Comparison of ENCODE assay signal across 6 worm cellular contexts in genomic region chrIV:15929831-15930230, ce11.
TF ChIP-seq lines count a peak whose summit lies in the region.

No protein-coding gene starts in this region.

TF ChIP-seq in whole organism, L1 larva, 84 proteins besides CTCF, POLR2A, EP300 and RAD21 (continues in another document):
- TF ChIP-seq ces-1 (GFP tag; optimal IDR thresholded peaks at IDR 0.05; lab: Kevin White, UChicago) (no peak), unc-98 (GFP tag; IDR thresholded peaks at IDR 0.05; lab: Robert Waterston, UW) (no peak), C16A3.4 (tag; optimal IDR thresholded peaks at IDR 0.05; lab: Kevin White, UChicago) (no peak), ztf-4 (tag; optimal IDR thresholded peaks at IDR 0.05; lab: Kevin White, UChicago) (no peak), nhr-237 (tag; optimal IDR thresholded peaks at IDR 0.05; lab: Kevin White, UChicago) (no peak), nhr-76 (tag; optimal IDR thresholded peaks at IDR 0.05; lab: Kevin White, UChicago) (no peak), vab-15 (tag; optimal IDR thresholded peaks at IDR 0.05; lab: Kevin White, UChicago) (no peak), ets-5 (GFP tag; IDR thresholded peaks at IDR 0.05; lab: Robert Waterston, UW) (no peak), alr-1 (tag; optimal IDR thresholded peaks at IDR 0.05; lab: Kevin White, UChicago; ENCODE audit: borderline replicate concordance) (no peak), mab-9 (GFP tag; IDR thresholded peaks at IDR 0.05; lab: Robert Waterston, UW) (no peak), fkh-4 (tag; optimal IDR thresholded peaks at IDR 0.05; lab: Kevin White, UChicago; ENCODE audit: borderline replicate concordance) (no peak), C04F5.9 (tag; optimal IDR thresholded peaks at IDR 0.05; lab: Kevin White, UChicago) (no peak), isw-1 (GFP tag; IDR thresholded peaks at IDR 0.05; lab: Robert Waterston, UW) (no peak), ama-1 (optimal IDR thresholded peaks at IDR 0.05; lab: Kevin White, UChicago) (no peak), mef-2 (tag; optimal IDR thresholded peaks at IDR 0.05; lab: Kevin White, UChicago) (no peak), dsc-1 (tag; optimal IDR thresholded peaks at IDR 0.05; lab: Kevin White, UChicago) (no peak)

TF ChIP-seq in whole organism, L2 larva, 48 proteins besides CTCF, POLR2A, EP300 and RAD21:
- TF ChIP-seq nhr-129 (tag; optimal IDR thresholded peaks at IDR 0.05; lab: Kevin White, UChicago) (no peak), elt-1 (tag; optimal IDR thresholded peaks at IDR 0.05; lab: Kevin White, UChicago) (no peak), mdl-1 (tag; optimal IDR thresholded peaks at IDR 0.05; lab: Kevin White, UChicago) (no peak), skn-1 (tag; optimal IDR thresholded peaks at IDR 0.05; lab: Kevin White, UChicago) (peak; percentile 27), lin-11 (tag; optimal IDR thresholded peaks at IDR 0.05; lab: Kevin White, UChicago) (no peak), ceh-82 (tag; optimal IDR thresholded peaks at IDR 0.05; lab: Kevin White, UChicago) (no peak), gmeb-1 (tag; optimal IDR thresholded peaks at IDR 0.05; lab: Kevin White, UChicago) (peak; percentile 39), fos-1 (tag; optimal IDR thresholded peaks at IDR 0.05; lab: Kevin White, UChicago) (peak; percentile 82), crh-2 (tag; optimal IDR thresholded peaks at IDR 0.05; lab: Kevin White, UChicago) (peak; percentile 90)

TF ChIP-seq in whole organism, L3 larva, 47 proteins besides CTCF, POLR2A, EP300 and RAD21:
- TF ChIP-seq pqm-1 (tag; optimal IDR thresholded peaks at IDR 0.05; lab: Kevin White, UChicago) (peak; percentile 68), nhr-11 (tag; optimal IDR thresholded peaks at IDR 0.05; lab: Kevin White, UChicago) (no peak), nhr-25 (tag; optimal IDR thresholded peaks at IDR 0.05; lab: Kevin White, UChicago) (no peak), sea-2 (GFP tag; optimal IDR thresholded peaks at IDR 0.05; lab: Kevin White, UChicago) (no peak), elt-3 (tag; optimal IDR thresholded peaks at IDR 0.05; lab: Kevin White, UChicago) (peak in 1 of 3 experiments; percentile 25), skn-1 (tag; optimal IDR thresholded peaks at IDR 0.05; lab: Kevin White, UChicago) (peak; percentile 15), pha-4 (tag; optimal IDR thresholded peaks at IDR 0.05; lab: Kevin White, UChicago) (peak; percentile 15), elt-2 (tag; optimal IDR thresholded peaks at IDR 0.05; lab: Kevin White, UChicago) (peak; percentile 91)

TF ChIP-seq in whole organism, L4 larva, 104 proteins besides CTCF, POLR2A, EP300 and RAD21 (continues in another document):
- TF ChIP-seq attf-4 (tag; optimal IDR thresholded peaks at IDR 0.05; lab: Kevin White, UChicago) (no peak), snpc-1.2 (GFP tag; IDR thresholded peaks at IDR 0.05; lab: Robert Waterston, UW) (no peak), daf-8 (GFP tag; IDR thresholded peaks at IDR 0.05; lab: Robert Waterston, UW) (no peak), dpl-1 (GFP tag; optimal IDR thresholded peaks at IDR 0.05; lab: Kevin White, UChicago) (no peak), F37D6.2 (tag; optimal IDR thresholded peaks at IDR 0.05; lab: Kevin White, UChicago) (no peak), daf-16 (GFP tag; optimal IDR thresholded peaks at IDR 0.05; lab: Kevin White, UChicago) (peak in 1 of 2 experiments; percentile 43), daf-16 (tag; optimal IDR thresholded peaks at IDR 0.05; lab: Kevin White, UChicago) (peak; percentile 81), ztf-11 (tag; optimal IDR thresholded peaks at IDR 0.05; lab: Kevin White, UChicago) (no peak), nhr-42 (GFP tag; IDR thresholded peaks at IDR 0.05; lab: Robert Waterston, UW) (no peak), pqm-1 (tag; optimal IDR thresholded peaks at IDR 0.05; lab: Kevin White, UChicago) (peak; percentile 56), ztf-7 (tag; optimal IDR thresholded peaks at IDR 0.05; lab: Kevin White, UChicago) (no peak), fos-1 (tag; optimal IDR thresholded peaks at IDR 0.05; lab: Kevin White, UChicago) (no peak), lim-7 (GFP tag; IDR thresholded peaks at IDR 0.05; lab: Robert Waterston, UW) (no peak), lin-13 (GFP tag; optimal IDR thresholded peaks at IDR 0.05; lab: Kevin White, UChicago) (no peak), saeg-2 (GFP tag; IDR thresholded peaks at IDR 0.05; lab: Robert Waterston, UW) (no peak), mep-1 (tag; optimal IDR thresholded peaks at IDR 0.05; lab: Kevin White, UChicago) (no peak), unc-39 (tag; optimal IDR thresholded peaks at IDR 0.05; lab: Kevin White, UChicago) (no peak), unc-130 (GFP tag; optimal IDR thresholded peaks at IDR 0.05; lab: Kevin White, UChicago) (no peak), set-16 (GFP tag; IDR thresholded peaks at IDR 0.05; lab: Robert Waterston, UW) (no peak), unc-62 (GFP tag; optimal IDR thresholded peaks at IDR 0.05 in 1 of 2; lab: Kevin White, UChicago) (no peak), unc-62 (tag; optimal IDR thresholded peaks at IDR 0.05; lab: Kevin White, UChicago) (no peak), nhr-48 (tag; optimal IDR thresholded peaks at IDR 0.05; lab: Kevin White, UChicago) (peak; percentile 3), nhr-6 (tag; optimal IDR thresholded peaks at IDR 0.05; lab: Kevin White, UChicago) (no peak)

TF ChIP-seq in whole organism, late embryonic, 69 proteins besides CTCF, POLR2A, EP300 and RAD21:
- TF ChIP-seq pax-1 (tag; optimal IDR thresholded peaks at IDR 0.05; lab: Kevin White, UChicago) = no peak
- no peak for TF ChIP-seq ceh-6 (GFP tag; optimal IDR thresholded peaks at IDR 0.05; lab: Kevin White, UChicago)
- no peak for TF ChIP-seq nfya-1 (tag; optimal IDR thresholded peaks at IDR 0.05; lab: Kevin White, UChicago)
- peak; percentile 93 for TF ChIP-seq elt-2 (tag; optimal IDR thresholded peaks at IDR 0.05; lab: Kevin White, UChicago)
- TF ChIP-seq ceh-22 (tag; optimal IDR thresholded peaks at IDR 0.05; lab: Kevin White, UChicago) = no peak
- TF ChIP-seq fkh-6 (tag; optimal IDR thresholded peaks at IDR 0.05; lab: Kevin White, UChicago) = no peak
- TF ChIP-seq elt-4 (tag; optimal IDR thresholded peaks at IDR 0.05; lab: Kevin White, UChicago) = no peak
- no peak for TF ChIP-seq pha-2 (tag; optimal IDR thresholded peaks at IDR 0.05; lab: Kevin White, UChicago)

TF ChIP-seq in whole organism, young adult, 124 proteins besides CTCF, POLR2A, EP300 and RAD21:
- TF ChIP-seq cebp-1 (GFP tag; IDR thresholded peaks at IDR 0.05; lab: Robert Waterston, UW) = no peak
- TF ChIP-seq cebp-1 (tag; optimal IDR thresholded peaks at IDR 0.05; lab: Kevin White, UChicago) = no peak
- peak; percentile 67 to 84 for TF ChIP-seq let-607 (tag; optimal IDR thresholded peaks at IDR 0.05; lab: Kevin White, UChicago)
- no peak for TF ChIP-seq ztf-28 (GFP tag; IDR thresholded peaks at IDR 0.05; lab: Robert Waterston, UW)
- no peak for TF ChIP-seq lin-54 (GFP tag; optimal IDR thresholded peaks at IDR 0.05; lab: Kevin White, UChicago)
- no peak for TF ChIP-seq snpc-1.1 (tag; optimal IDR thresholded peaks at IDR 0.05; lab: Kevin White, UChicago; ENCODE audit: insufficient read depth)
- TF ChIP-seq tbx-9 (tag; optimal IDR thresholded peaks at IDR 0.05; lab: Kevin White, UChicago; ENCODE audit: borderline replicate concordance) = no peak
- TF ChIP-seq nhr-120 (GFP tag; IDR thresholded peaks at IDR 0.05; lab: Robert Waterston, UW) = no peak
- TF ChIP-seq F49E8.2 (tag; optimal IDR thresholded peaks at IDR 0.05; lab: Kevin White, UChicago; ENCODE audit: insufficient read depth) = no peak
- TF ChIP-seq snpc-4 (GFP tag; optimal IDR thresholded peaks at IDR 0.05; lab: Kevin White, UChicago) = no peak
- peak in 2 of 4 experiments; percentile 19 to 32 for TF ChIP-seq snpc-4 (tag; optimal IDR thresholded peaks at IDR 0.05; lab: Kevin White, UChicago)
- no peak for TF ChIP-seq Y53F4B.3 (GFP tag; IDR thresholded peaks at IDR 0.05; lab: Robert Waterston, UW)
- TF ChIP-seq nhr-80 (tag; optimal IDR thresholded peaks at IDR 0.05; lab: Kevin White, UChicago) = peak; percentile 68
- TF ChIP-seq T07F8.4 (tag; optimal IDR thresholded peaks at IDR 0.05; lab: Kevin White, UChicago) = no peak
- peak; percentile 8 for TF ChIP-seq ztf-26 (tag; optimal IDR thresholded peaks at IDR 0.05; lab: Kevin White, UChicago)
- TF ChIP-seq athp-1 (tag; optimal IDR thresholded peaks at IDR 0.05; lab: Kevin White, UChicago) = no peak
- peak; percentile 38 for TF ChIP-seq tbp1 (GFP tag; optimal IDR thresholded peaks at IDR 0.05; lab: Kevin White, UChicago)
TF ChIP-seq in whole organism, young adult: peak in this region for 5.
